Worm (Caenorhabditis elegans) whole organism, L3 larva: ENCODE data around the gene hst-3.1.

ENCODE experiments used
- fkh-2 ChIP-seq: fragments of 150-350 bp; optimal IDR thresholded peaks from 2 replicates; lab custom pipeline; 2014; ENCODE audit warnings: missing biosample characterization, missing genetic modification reagents, missing genetic modification characterization
- mdl-1 ChIP-seq: fragments of 150-350 bp; optimal IDR thresholded peaks from 2 replicates; lab custom pipeline; 2014; ENCODE audit warnings: missing biosample characterization, missing genetic modification characterization
- nhr-28 ChIP-seq: fragments of 150-350 bp; optimal IDR thresholded peaks from 2 replicates; lab custom pipeline; 2014; ENCODE audit warnings: missing biosample characterization, missing genetic modification characterization
- unc-62 ChIP-seq: fragments of 150-350 bp; sonication (generic microtip); optimal IDR thresholded peaks from 4 replicates; lab custom pipeline; 2014; ENCODE audit warnings: missing biosample characterization, missing genetic modification reagents, missing genetic modification characterization

- TF ChIP-seq mdl-1 (tag; lab: Kevin White, UChicago) (no peak), fkh-2 (tag; lab: Kevin White, UChicago) (no peak), nhr-28 (tag; lab: Kevin White, UChicago) (no peak), unc-62 (no peak)
Measured at ce11 chrII:6169156-6169555, at the start of gene hst-3.1.
